Fruit fly (Drosophila melanogaster) whole organism, prepupa: ENCODE data around the gene jagn.

Experiments
- Blimp-1 ChIP-seq: fragments of 200-800 bp; sonication (Bioruptor generic); optimal IDR thresholded peaks from 3 replicates; lab custom pipeline; 2017; ENCODE audit warnings: missing biosample characterization, missing genetic modification characterization, mild to moderate bottlenecking, moderate library complexity, missing genetic modification reagents
- CG10631 ChIP-seq: fragments of 200-800 bp; sonication (Bioruptor generic); optimal IDR thresholded peaks from 2 replicates; lab custom pipeline; 2016; ENCODE audit warnings: missing biosample characterization, missing genetic modification characterization
- CG11294 ChIP-seq: fragments of 200-800 bp; sonication (Bioruptor generic); IDR thresholded peaks from 2 replicates; pipeline ENCODE4 v1.3.6; 2022; ENCODE audit warnings: missing biosample characterization, missing genetic modification characterization
- CG15336 ChIP-seq: fragments of 200-800 bp; sonication (Bioruptor generic); IDR thresholded peaks from 2 replicates; pipeline ENCODE4 v1.3.6; 2022; ENCODE audit warnings: missing biosample characterization, missing genetic modification characterization
- CG1621 ChIP-seq: fragments of 200-800 bp; sonication (Bioruptor generic); optimal IDR thresholded peaks from 3 replicates; lab custom pipeline; 2018; ENCODE audit warnings: missing biosample characterization, mild to moderate bottlenecking, missing genetic modification characterization
- CG16779 ChIP-seq: fragments of 200-800 bp; sonication (Bioruptor generic); optimal IDR thresholded peaks from 3 replicates; lab custom pipeline; 2017; ENCODE audit warnings: missing biosample characterization, mild to moderate bottlenecking, missing genetic modification characterization
- CG3032 ChIP-seq: fragments of 200-800 bp; optimal IDR thresholded peaks from 2 replicates; lab custom pipeline; 2019; ENCODE audit warnings: missing biosample characterization, mild to moderate bottlenecking, missing genetic modification characterization, moderate library complexity
- CG31627 ChIP-seq: fragments of 200-800 bp; sonication (Bioruptor generic); optimal IDR thresholded peaks from 3 replicates; lab custom pipeline; 2016; ENCODE audit warnings: missing biosample characterization, missing genetic modification characterization
- CG32006 ChIP-seq: fragments of 200-800 bp; sonication (Bioruptor generic); optimal IDR thresholded peaks from 3 replicates; lab custom pipeline; 2017; ENCODE audit warnings: missing biosample characterization, mild to moderate bottlenecking, missing genetic modification characterization
- CG34406 ChIP-seq: fragments of 200-800 bp; sonication (Bioruptor generic); optimal IDR thresholded peaks from 3 replicates; lab custom pipeline; 2016; ENCODE audit warnings: missing biosample characterization, missing genetic modification characterization
- CG4318 ChIP-seq: fragments of 200-800 bp; sonication (Bioruptor generic); optimal IDR thresholded peaks from 3 replicates; lab custom pipeline; 2017; ENCODE audit warnings: missing biosample characterization, mild to moderate bottlenecking, missing genetic modification characterization
- CG6163 ChIP-seq: fragments of 200-800 bp; sonication (Bioruptor generic); IDR thresholded peaks from 3 replicates; pipeline ENCODE4 v1.3.6; 2022; ENCODE audit warnings: missing biosample characterization, missing genetic modification characterization
- CG6808 ChIP-seq: fragments of 200-800 bp; sonication (Bioruptor generic); optimal IDR thresholded peaks from 3 replicates; lab custom pipeline; 2017; ENCODE audit warnings: missing biosample characterization, missing genetic modification characterization, mild to moderate bottlenecking, moderate library complexity, missing genetic modification reagents
- CG7368 ChIP-seq: fragments of 200-800 bp; sonication (Bioruptor generic); optimal IDR thresholded peaks from 3 replicates; lab custom pipeline; 2016; ENCODE audit warnings: missing biosample characterization, missing genetic modification characterization
- CG8119 ChIP-seq: fragments of 200-800 bp; sonication (Bioruptor generic); IDR thresholded peaks from 3 replicates; pipeline ENCODE4 v1.3.6; 2022; ENCODE audit warnings: missing biosample characterization, missing genetic modification characterization
- CG8319 ChIP-seq: fragments of 200-800 bp; sonication (Bioruptor generic); optimal IDR thresholded peaks from 3 replicates; lab custom pipeline; 2016; ENCODE audit warnings: missing biosample characterization, missing genetic modification characterization
- CG8632 ChIP-seq: fragments of 200-800 bp; sonication (Bioruptor generic); optimal IDR thresholded peaks from 3 replicates; lab custom pipeline; 2016; ENCODE audit warnings: missing biosample characterization, missing genetic modification characterization
- CG9139 ChIP-seq: fragments of 200-800 bp; sonication (Bioruptor generic); optimal IDR thresholded peaks from 3 replicates; lab custom pipeline; 2017; ENCODE audit warnings: missing biosample characterization, mild to moderate bottlenecking, missing genetic modification characterization
- Eip78C ChIP-seq: fragments of 200-800 bp; sonication (Bioruptor generic); peaks from one replicate; lab custom pipeline; 2016; ENCODE audit warnings: missing biosample characterization, missing genetic modification characterization
- Ets21C ChIP-seq: fragments of 200-800 bp; sonication (Bioruptor generic); optimal IDR thresholded peaks from 3 replicates; lab custom pipeline; 2016; ENCODE audit warnings: missing biosample characterization, missing genetic modification characterization
- Ets96B ChIP-seq: fragments of 200-800 bp; optimal IDR thresholded peaks from 2 replicates; lab custom pipeline; 2019; ENCODE audit warnings: missing biosample characterization, mild to moderate bottlenecking, missing genetic modification characterization, moderate library complexity
- Gug ChIP-seq: fragments of 200-800 bp; sonication (Bioruptor generic); IDR thresholded peaks from 2 replicates; pipeline ENCODE4 v1.3.6; 2022; ENCODE audit warnings: missing biosample characterization, missing genetic modification characterization
- Hr38 ChIP-seq: sonication (Bioruptor generic); optimal IDR thresholded peaks from 2 replicates; lab custom pipeline; 2016; ENCODE audit warnings: missing biosample characterization, missing genetic modification characterization
- Hr39 ChIP-seq: fragments of 200-800 bp; sonication (Bioruptor generic); optimal IDR thresholded peaks from 2 replicates; lab custom pipeline; 2016; ENCODE audit warnings: missing biosample characterization, missing genetic modification characterization
- Hr4 ChIP-seq: fragments of 200-800 bp; sonication (Bioruptor generic); optimal IDR thresholded peaks from 3 replicates; lab custom pipeline; 2016; ENCODE audit warnings: missing biosample characterization, missing genetic modification characterization
- Lpt ChIP-seq: fragments of 200-800 bp; sonication (Bioruptor generic); optimal IDR thresholded peaks from 3 replicates; lab custom pipeline; 2016; ENCODE audit warnings: missing biosample characterization, missing genetic modification characterization
- Met ChIP-seq: fragments of 200-800 bp; sonication (Bioruptor generic); optimal IDR thresholded peaks from 3 replicates; lab custom pipeline; 2016; ENCODE audit warnings: missing biosample characterization, missing genetic modification characterization
- Smox ChIP-seq: fragments of 200-800 bp; sonication (Bioruptor generic); optimal IDR thresholded peaks from 3 replicates; lab custom pipeline; 2016; ENCODE audit warnings: missing biosample characterization, missing genetic modification characterization
- Sox102F ChIP-seq: fragments of 200-800 bp; sonication (Bioruptor generic); optimal IDR thresholded peaks from 2 replicates; lab custom pipeline; 2016; ENCODE audit warnings: missing biosample characterization, mild to moderate bottlenecking, missing genetic modification characterization
- Sox14 ChIP-seq: fragments of 200-800 bp; sonication (Bioruptor generic); optimal IDR thresholded peaks from 3 replicates; lab custom pipeline; 2016; ENCODE audit warnings: missing biosample characterization, missing genetic modification characterization
- Sox15 ChIP-seq: fragments of 200-800 bp; sonication (Bioruptor generic); optimal IDR thresholded peaks from 3 replicates; lab custom pipeline; 2016; ENCODE audit warnings: missing biosample characterization, missing genetic modification characterization
- achi ChIP-seq: fragments of 200-800 bp; sonication (Bioruptor generic); optimal IDR thresholded peaks from 3 replicates; lab custom pipeline; 2016; ENCODE audit warnings: missing biosample characterization, missing genetic modification characterization
- acj6 ChIP-seq: fragments of 200-800 bp; sonication (Bioruptor generic); optimal IDR thresholded peaks from 3 replicates; lab custom pipeline; 2016; ENCODE audit warnings: missing biosample characterization, missing genetic modification characterization
- cyc ChIP-seq: fragments of 200-800 bp; sonication (Bioruptor generic); optimal IDR thresholded peaks from 3 replicates; lab custom pipeline; 2016; ENCODE audit warnings: missing biosample characterization, missing genetic modification characterization
- dac ChIP-seq: fragments of 200-800 bp; sonication (Bioruptor generic); optimal IDR thresholded peaks from 2 replicates; lab custom pipeline; 2017; ENCODE audit warnings: missing biosample characterization, mild to moderate bottlenecking, missing genetic modification characterization
- dsx ChIP-seq: fragments of 200-800 bp; optimal IDR thresholded peaks from 3 replicates; lab custom pipeline; 2019; ENCODE audit warnings: missing biosample characterization, mild to moderate bottlenecking, missing genetic modification characterization, moderate library complexity; ENCODE audit not compliant: poor library complexity, severe bottlenecking
- eg ChIP-seq: fragments of 200-800 bp; sonication (Bioruptor generic); IDR thresholded peaks from 3 replicates; pipeline ENCODE4 v1.3.6; 2022; ENCODE audit warnings: missing biosample characterization, missing genetic modification characterization
- esn ChIP-seq: fragments of 200-800 bp; sonication (Bioruptor generic); optimal IDR thresholded peaks from 2 replicates; lab custom pipeline; 2016; ENCODE audit warnings: missing biosample characterization, mild to moderate bottlenecking, missing genetic modification characterization, moderate library complexity
- fd85E ChIP-seq: fragments of 200-800 bp; sonication (Bioruptor generic); optimal IDR thresholded peaks from 3 replicates; lab custom pipeline; 2016; ENCODE audit warnings: missing biosample characterization, missing genetic modification characterization
- fkh ChIP-seq: fragments of 200-800 bp; sonication (Bioruptor generic); optimal IDR thresholded peaks from 3 replicates; lab custom pipeline; 2017; ENCODE audit warnings: missing biosample characterization, mild to moderate bottlenecking, missing genetic modification characterization, moderate library complexity
- lz ChIP-seq: fragments of 200-800 bp; sonication (Bioruptor generic); optimal IDR thresholded peaks from 3 replicates; lab custom pipeline; 2016; ENCODE audit warnings: missing biosample characterization, missing genetic modification characterization
- net ChIP-seq: fragments of 200-800 bp; sonication (Bioruptor generic); optimal IDR thresholded peaks from 3 replicates; lab custom pipeline; 2016; ENCODE audit warnings: missing biosample characterization, missing genetic modification characterization
- pdm3 ChIP-seq: fragments of 200-800 bp; sonication (Bioruptor generic); optimal IDR thresholded peaks from 3 replicates; lab custom pipeline; 2016; ENCODE audit warnings: missing biosample characterization, missing genetic modification characterization
- ss ChIP-seq, 2 experiments: fragments of 200-800 bp; sonication (Bioruptor generic); optimal IDR thresholded peaks; 2 replicates in 1 of 2; 3 replicates in 1 of 2; lab custom pipeline; 2017 to 2018; ENCODE audit warnings: mild to moderate bottlenecking in 2 of 2, missing biosample characterization in 2 of 2, missing genetic modification characterization in 2 of 2, moderate library complexity in 1 of 2
- vri ChIP-seq: fragments of 200-800 bp; sonication (Bioruptor generic); optimal IDR thresholded peaks from 3 replicates; lab custom pipeline; 2016; ENCODE audit warnings: missing biosample characterization, mild to moderate bottlenecking, missing genetic modification characterization

The jagn gene

DNA sequence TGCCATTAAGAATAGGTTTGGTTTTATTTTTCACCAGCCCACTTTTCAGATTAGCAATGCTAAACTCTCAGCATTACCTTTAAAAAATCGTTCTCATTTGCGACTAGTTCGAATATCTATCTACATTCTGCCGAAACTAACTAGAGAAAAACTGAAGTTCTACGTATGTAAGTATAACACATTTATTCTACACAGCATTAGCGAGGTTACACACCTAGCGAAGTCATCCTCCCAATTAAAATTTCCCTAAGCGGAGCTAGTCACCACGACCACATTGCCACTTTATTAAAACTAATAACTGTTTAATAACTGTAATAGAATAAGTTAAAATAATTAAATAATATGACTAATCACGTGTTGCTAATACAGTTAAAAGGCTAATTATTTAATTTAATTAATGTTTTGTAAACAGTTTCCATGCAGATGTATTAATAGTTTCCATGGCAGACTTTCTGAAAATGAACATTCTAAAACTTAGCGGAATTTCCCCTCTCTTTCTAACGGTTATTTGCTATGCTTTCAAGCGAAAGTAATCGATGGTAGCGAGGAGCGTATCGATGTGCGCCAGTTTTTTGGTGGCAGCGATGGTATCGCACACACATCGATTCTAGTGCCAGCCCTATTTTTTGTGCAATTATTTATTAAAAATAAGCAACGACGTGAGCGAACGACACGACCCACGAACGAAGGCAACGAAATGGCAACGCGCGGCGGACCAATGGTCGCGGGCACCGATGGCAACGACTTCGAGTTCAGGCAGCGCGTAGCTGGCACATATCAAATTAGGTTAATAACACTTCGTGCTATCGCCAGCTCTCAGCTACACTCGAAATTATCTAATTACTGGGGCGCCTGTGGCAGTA, at the start of gene jagn (continued):
- TF ChIP-seq CG11294 (no peak), CG6808 (no peak), esn (GFP tag; lab: Kevin White, UChicago) (peak; percentile 72), dsx (no peak), lz (peak; percentile 58)

- peak; percentile 56 for TF ChIP-seq fkh (GFP tag; lab: Kevin White, UChicago)
- TF ChIP-seq CG1621 (tag; lab: Kevin White, UChicago): no peak
- no peak for TF ChIP-seq CG16779 (tag; lab: Kevin White, UChicago)
- no peak for TF ChIP-seq vri (GFP tag; lab: Kevin White, UChicago)
- TF ChIP-seq, all 60 proteins: peak for 1
These were observed 45.9 kb upstream of the jagn start, which contains the start of gene CG1239 for dm6 chr3R:5733181-5733580. Gene CG1239, plus strand, starts transcription at chr3R:5733513.

DNA sequence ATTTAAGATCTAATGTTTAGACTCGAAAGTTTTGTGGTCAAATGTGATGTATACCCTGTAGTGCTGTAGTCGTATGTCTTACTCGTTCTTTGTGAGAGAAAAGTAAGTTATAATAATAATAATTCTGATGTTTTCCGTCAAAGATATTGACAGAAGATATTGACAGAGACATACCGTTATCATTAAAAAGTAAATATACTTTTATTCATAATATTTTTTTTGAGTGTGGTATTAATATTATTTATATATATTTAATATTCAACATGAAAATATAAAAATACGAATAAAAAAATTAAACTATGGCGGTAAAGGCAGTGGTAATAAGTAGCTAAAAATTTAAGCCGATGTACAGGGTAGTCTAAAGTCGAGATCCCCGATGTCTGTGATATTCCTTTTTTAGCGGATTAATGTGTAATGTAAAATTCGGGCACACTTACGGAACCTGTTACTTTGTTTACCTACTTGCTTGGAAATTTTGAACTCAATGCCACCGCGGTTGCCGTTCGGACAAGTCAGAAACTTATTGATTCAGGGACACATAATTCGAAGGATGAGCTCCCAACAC, 42.7 kb upstream of the jagn start, which contains the start of the genes CG2100 and CG1236:
Gene CG2100, minus strand, starts transcription at position 51 of the 565 bp plus-strand sequence.
Gene CG1236, plus strand, starts transcription at position 444 of the 565 bp plus-strand sequence.
- peak; percentile 85 for TF ChIP-seq CG10631 (GFP tag; lab: Kevin White, UChicago)
- TF ChIP-seq fkh (GFP tag; lab: Kevin White, UChicago): peak; percentile 91
- peak; percentile 81 for TF ChIP-seq CG15336 (GFP tag; lab: Robert Waterston, UW)
- peak; percentile 75 for TF ChIP-seq Lpt
- TF ChIP-seq CG4318 (GFP tag; lab: Kevin White, UChicago): no peak
- no peak for TF ChIP-seq dac (GFP tag; lab: Kevin White, UChicago)
- TF ChIP-seq Ets96B (tag; lab: Kevin White, UChicago): peak; percentile 83
- peak; percentile 67 for TF ChIP-seq CG11294
- TF ChIP-seq CG7368 (GFP tag; lab: Kevin White, UChicago): peak; percentile 73
- peak; percentile 75 for TF ChIP-seq Hr39
- TF ChIP-seq CG34406 (GFP tag; lab: Kevin White, UChicago): peak; percentile 86
- peak; percentile 57 for TF ChIP-seq Ets21C
- no peak for TF ChIP-seq Met (GFP tag; lab: Kevin White, UChicago)
- TF ChIP-seq Hr38 (GFP tag; lab: Kevin White, UChicago): no peak
- peak; percentile 76 for TF ChIP-seq cyc (GFP tag; lab: Kevin White, UChicago)
- peak; percentile 76 for TF ChIP-seq CG6163 (GFP tag; lab: Robert Waterston, UW)
- TF ChIP-seq Sox102F: no peak
- peak; percentile 91 for TF ChIP-seq dsx
- TF ChIP-seq Blimp-1: peak; percentile 69
- TF ChIP-seq Smox: no peak
- TF ChIP-seq CG32006 (GFP tag; lab: Kevin White, UChicago): peak; percentile 93
- no peak for TF ChIP-seq pdm3 (GFP tag; lab: Kevin White, UChicago)
- TF ChIP-seq esn (GFP tag; lab: Kevin White, UChicago): peak; percentile 82
- TF ChIP-seq Sox15 (GFP tag; lab: Kevin White, UChicago): peak; percentile 70
- peak; percentile 53 for TF ChIP-seq CG1621 (tag; lab: Kevin White, UChicago)
- peak; percentile 62 for TF ChIP-seq Hr4
- peak; percentile 86 for TF ChIP-seq achi
- peak; percentile 83 for TF ChIP-seq CG3032 (tag; lab: Kevin White, UChicago)
- peak; percentile 76 for TF ChIP-seq CG9139 (GFP tag; lab: Kevin White, UChicago)
- peak; percentile 90 for TF ChIP-seq Eip78C
- peak; percentile 67 for TF ChIP-seq CG31627 (GFP tag; lab: Kevin White, UChicago)
- TF ChIP-seq net (GFP tag; lab: Kevin White, UChicago): peak; percentile 79
- TF ChIP-seq CG8632 (GFP tag; lab: Kevin White, UChicago): peak; percentile 79
- TF ChIP-seq acj6 (GFP tag; lab: Kevin White, UChicago): peak; percentile 85
- peak; percentile 84 for TF ChIP-seq Sox14 (GFP tag; lab: Kevin White, UChicago)
- no peak for TF ChIP-seq CG16779 (tag; lab: Kevin White, UChicago)
- peak; percentile 87 for TF ChIP-seq CG8119 (GFP tag; lab: Robert Waterston, UW)
- no peak for TF ChIP-seq fd85E (GFP tag; lab: Kevin White, UChicago)
- no peak; the same call in 1 of the 3 replicates for TF ChIP-seq eg (GFP tag; lab: Robert Waterston, UW)
- TF ChIP-seq CG8319 (GFP tag; lab: Kevin White, UChicago): peak; percentile 56
- peak; percentile 58; the same call in 1 of the 2 replicates for TF ChIP-seq Gug (GFP tag; lab: Robert Waterston, UW)
- peak; percentile 68 to 88 for TF ChIP-seq ss (GFP tag; optimal IDR thresholded peaks at IDR 0.05; lab: Kevin White, UChicago)
